Worm (Caenorhabditis elegans) whole organism, L3 larva: ENCODE data around the gene acds-10.

ENCODE experiments used
- ama-1 ChIP-seq: fragments of 150-350 bp; optimal IDR thresholded peaks from 2 replicates; lab custom pipeline; 2018
- ceh-82 ChIP-seq: fragments of 150-350 bp; optimal IDR thresholded peaks from 2 replicates; lab custom pipeline; 2014; ENCODE audit warnings: missing biosample characterization, missing genetic modification characterization
- elt-2 ChIP-seq: sonication (generic microtip); optimal IDR thresholded peaks from 2 replicates; lab custom pipeline; 2016; ENCODE audit warnings: missing genetic modification reagents, mild to moderate bottlenecking, missing genetic modification characterization, missing compliant biosample characterization
- lin-15B ChIP-seq: fragments of 150-350 bp; optimal IDR thresholded peaks from 2 replicates; lab custom pipeline; 2014; ENCODE audit warnings: missing biosample characterization, missing genetic modification characterization
- lin-39 ChIP-seq: fragments of 150-350 bp; optimal IDR thresholded peaks from 2 replicates; lab custom pipeline; 2018; ENCODE audit warnings: missing biosample characterization, missing genetic modification reagents, missing genetic modification characterization
- nfya-1 ChIP-seq: sonication (generic microtip); optimal IDR thresholded peaks from 2 replicates; lab custom pipeline; 2017; ENCODE audit warnings: missing genetic modification characterization, mild to moderate bottlenecking, missing compliant biosample characterization, antibody characterized with exemption, moderate library complexity; ENCODE audit not compliant: insufficient read depth
- unc-39 ChIP-seq: sonication (generic microtip); optimal IDR thresholded peaks from 4 replicates; lab custom pipeline; 2017; ENCODE audit warnings: missing biosample characterization, missing genetic modification characterization
- ztf-11 ChIP-seq: fragments of 150-350 bp; optimal IDR thresholded peaks from 2 replicates; lab custom pipeline; 2014; ENCODE audit warnings: missing biosample characterization, missing genetic modification characterization

DNA sequence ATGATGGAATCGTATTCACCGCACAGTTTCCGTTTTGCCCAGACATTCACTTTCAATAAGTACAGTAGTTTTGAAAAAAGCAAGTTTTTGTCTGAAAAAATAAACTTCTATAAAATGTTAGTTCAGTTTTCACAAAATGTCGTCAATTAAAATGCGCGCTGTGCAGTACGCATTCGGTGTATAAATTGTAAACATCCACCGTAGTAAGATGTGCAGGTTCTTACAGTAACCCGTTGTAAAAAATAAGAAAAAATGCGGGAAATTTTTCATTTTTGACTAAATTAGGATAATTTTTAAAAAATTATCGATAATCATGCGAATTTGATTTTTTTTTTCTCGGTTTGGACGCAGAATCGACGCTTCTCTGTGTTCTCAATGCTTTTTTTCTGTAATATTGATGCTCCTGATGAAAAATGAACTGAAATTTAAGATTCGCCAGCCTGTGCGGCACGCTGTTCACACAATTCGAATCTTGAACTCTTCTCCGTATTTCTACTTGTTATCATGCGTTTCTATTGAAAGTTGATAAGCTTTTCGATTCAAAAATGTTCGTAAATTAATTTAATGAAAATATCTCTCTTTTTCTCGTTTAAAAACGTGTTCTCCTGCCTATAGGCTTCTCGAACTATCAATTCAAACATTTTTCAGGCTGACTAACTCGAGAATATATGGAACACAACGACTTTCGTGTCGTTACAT lies 30.2 kb upstream of the acds-10 start, which contains the start of gene rga-3:
- TF ChIP-seq lin-15B (tag; lab: Kevin White, UChicago) (no peak), unc-39 (tag; lab: Kevin White, UChicago) (no peak), lin-39 (tag; lab: Kevin White, UChicago) (no peak), nfya-1 (tag; lab: Kevin White, UChicago) (no peak), ztf-11 (tag; lab: Kevin White, UChicago) (no peak), elt-2 (tag; lab: Kevin White, UChicago) (no peak), ama-1 (no peak), ceh-82 (tag; lab: Kevin White, UChicago) (no peak)
